Fruit fly (Drosophila melanogaster): Measurements from ENCODE around the gene CG3198.

Gene CG3198

DNA sequence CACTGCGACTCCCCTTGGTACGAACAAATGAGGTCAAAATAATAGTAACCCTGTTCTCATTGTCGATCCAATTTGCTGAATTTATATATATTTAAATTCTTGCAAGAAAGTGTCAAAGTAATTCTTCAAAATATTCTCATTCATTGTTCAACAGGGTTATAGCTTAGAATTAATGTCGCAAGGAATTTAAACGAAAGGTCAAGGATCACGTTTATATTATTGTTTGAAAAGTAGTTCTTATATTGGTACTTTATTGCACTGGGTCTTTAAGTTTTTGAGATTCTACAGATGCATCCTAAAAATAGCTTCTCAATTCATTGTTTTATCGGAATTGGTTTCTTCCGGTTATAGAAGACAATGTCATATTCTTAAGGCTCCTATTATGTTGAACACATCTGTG lies 30.2 kb upstream of the CG3198 start:
- TF ChIP-seq brk (GFP tag; optimal IDR thresholded peaks at IDR 0.05) = no peak
- no peak for TF ChIP-seq GATAd (GFP tag; optimal IDR thresholded peaks at IDR 0.05)
- no peak for TF ChIP-seq ey (GFP tag; optimal IDR thresholded peaks at IDR 0.05)
- TF ChIP-seq Hr83 (GFP tag; optimal IDR thresholded peaks at IDR 0.05; ENCODE audit: poor library complexity, severe bottlenecking) = no peak
- no peak for TF ChIP-seq rgr (GFP tag; optimal IDR thresholded peaks at IDR 0.05)
- no peak for TF ChIP-seq jim (GFP tag; optimal IDR thresholded peaks at IDR 0.05)
- no peak for TF ChIP-seq Hr78 (GFP tag; optimal IDR thresholded peaks at IDR 0.05)
- TF ChIP-seq dsf (GFP tag; optimal IDR thresholded peaks at IDR 0.05; ENCODE audit: borderline replicate concordance) = no peak
- TF ChIP-seq Dif (GFP tag; optimal IDR thresholded peaks at IDR 0.05; ENCODE audit: partially characterized antibody) = no peak
- no peak for TF ChIP-seq pan (optimal IDR thresholded peaks at IDR 0.05)
- TF ChIP-seq Mio (GFP tag; optimal IDR thresholded peaks at IDR 0.05) = no peak
- no peak for TF ChIP-seq CG32264 (GFP tag; optimal IDR thresholded peaks at IDR 0.05)
- no peak for TF ChIP-seq dl (GFP tag; optimal IDR thresholded peaks at IDR 0.05; ENCODE audit: insufficient read depth in 1 of 2, partially characterized antibody in 2 of 2)
- no peak for TF ChIP-seq N (GFP tag; optimal IDR thresholded peaks at IDR 0.05)

DNA sequence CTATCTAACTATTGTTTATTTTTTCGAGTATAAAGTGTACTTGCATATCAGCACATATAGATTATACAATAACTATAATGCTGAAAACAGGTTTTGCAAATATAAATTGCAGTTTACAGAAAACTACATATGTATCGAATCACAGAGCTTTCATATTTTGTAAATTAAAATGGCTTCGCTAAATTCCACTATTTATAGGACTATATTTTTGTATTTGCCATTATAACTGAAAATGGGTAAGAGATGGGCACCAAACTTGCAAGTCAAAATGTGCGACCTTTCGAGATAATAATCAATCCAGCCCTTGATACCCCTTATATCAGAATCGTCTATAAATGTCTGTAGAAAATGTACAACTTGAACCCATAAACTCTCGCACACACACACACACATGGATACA lies 29.5 kb upstream of the CG3198 start:
- TF ChIP-seq brk (GFP tag; optimal IDR thresholded peaks at IDR 0.05) (no peak), HLH106 (tag; optimal IDR thresholded peaks at IDR 0.05) (no peak), psq (GFP tag; optimal IDR thresholded peaks at IDR 0.05) (no peak), CG32264 (GFP tag; optimal IDR thresholded peaks at IDR 0.05) (no peak), CG9705 (GFP tag; optimal IDR thresholded peaks at IDR 0.05) (no peak), Dfd (GFP tag; optimal IDR thresholded peaks at IDR 0.05) (no peak), Mio (GFP tag; optimal IDR thresholded peaks at IDR 0.05) (no peak), lola (GFP tag; optimal IDR thresholded peaks at IDR 0.05) (no peak)

DNA sequence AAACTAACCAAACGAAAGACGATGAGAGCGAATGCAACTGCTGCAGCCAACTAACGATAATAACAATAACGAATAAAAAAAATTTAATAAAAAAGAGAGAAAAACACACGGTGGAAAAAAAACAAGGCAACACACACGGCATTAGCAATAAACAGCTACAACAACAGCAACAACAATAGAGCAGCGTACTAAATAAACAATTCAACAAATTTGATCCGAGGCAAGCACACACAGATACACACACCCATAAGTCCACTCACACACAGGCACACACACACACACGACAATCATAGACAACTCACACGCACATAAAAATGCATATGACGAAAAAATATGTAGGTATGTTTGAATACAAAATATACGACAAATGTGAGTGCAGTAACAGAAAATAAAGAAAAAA lies 28.8 kb upstream of the CG3198 start:
- TF ChIP-seq dmrt93B (GFP tag; optimal IDR thresholded peaks at IDR 0.05) (no peak), CG9705 (GFP tag; optimal IDR thresholded peaks at IDR 0.05) (no peak), CG32264 (GFP tag; optimal IDR thresholded peaks at IDR 0.05) (no peak), dsf (GFP tag; optimal IDR thresholded peaks at IDR 0.05; ENCODE audit: borderline replicate concordance) (no peak), sage (GFP tag; optimal IDR thresholded peaks at IDR 0.05) (no peak), Dif (GFP tag; optimal IDR thresholded peaks at IDR 0.05; ENCODE audit: partially characterized antibody) (no peak), Sp1 (GFP tag; optimal IDR thresholded peaks at IDR 0.05) (no peak)

DNA sequence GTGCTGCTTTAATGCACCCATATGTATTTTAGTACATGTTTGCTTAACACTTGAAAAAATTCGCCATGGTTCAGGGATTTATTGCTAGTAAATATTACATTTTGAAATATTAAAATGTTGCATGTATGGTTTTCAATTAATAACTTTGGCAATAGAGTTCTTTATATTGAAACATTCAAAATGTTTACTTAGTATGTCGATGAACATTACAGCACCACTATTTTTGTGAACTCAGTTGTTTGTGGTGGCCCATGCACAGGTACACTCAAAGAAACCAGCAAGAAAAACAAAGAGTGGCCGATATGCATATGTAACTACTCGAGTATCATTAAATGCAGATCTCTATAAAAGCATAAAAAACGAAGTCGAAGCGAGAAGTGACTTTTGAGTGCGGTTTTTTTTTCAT lies 28.3 kb upstream of the CG3198 start:
- no peak for TF ChIP-seq br (GFP tag; optimal IDR thresholded peaks at IDR 0.05)
- TF ChIP-seq sv (GFP tag; optimal IDR thresholded peaks at IDR 0.05) = peak; percentile 20

DNA sequence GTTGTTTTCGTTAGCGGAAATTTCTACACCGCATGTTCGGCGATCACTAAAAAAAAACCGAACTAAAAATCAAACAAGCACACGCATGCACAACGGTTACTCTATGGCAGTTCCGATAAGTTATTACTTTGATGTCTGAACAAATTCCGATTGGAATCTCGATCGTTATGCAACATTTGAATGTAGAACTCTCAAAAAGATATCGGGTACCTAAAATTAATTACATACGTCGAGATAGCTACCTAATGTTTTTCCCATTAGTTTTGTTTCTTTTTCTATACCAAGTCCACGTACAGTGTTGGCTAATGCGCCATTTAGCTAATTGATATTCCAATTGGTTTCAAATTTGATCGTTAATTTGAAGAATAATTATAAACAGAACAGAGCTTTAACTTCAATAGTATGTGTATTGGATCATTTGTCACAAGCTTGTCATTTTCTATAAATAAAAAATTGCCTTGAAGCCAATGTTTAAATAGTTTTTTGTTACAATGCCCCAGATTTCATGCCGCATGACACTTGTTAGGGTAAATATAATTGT lies 27.3 kb upstream of the CG3198 start:
- TF ChIP-seq HLH106 (tag; optimal IDR thresholded peaks at IDR 0.05) = no peak
- TF ChIP-seq Hr83 (GFP tag; optimal IDR thresholded peaks at IDR 0.05; ENCODE audit: poor library complexity, severe bottlenecking) = no peak
- TF ChIP-seq Mio (GFP tag; optimal IDR thresholded peaks at IDR 0.05) = no peak
- no peak for TF ChIP-seq foxo (GFP tag; optimal IDR thresholded peaks at IDR 0.05)
- TF ChIP-seq CrebA (GFP tag; optimal IDR thresholded peaks at IDR 0.05; ENCODE audit: borderline replicate concordance) = no peak
- TF ChIP-seq ey (GFP tag; optimal IDR thresholded peaks at IDR 0.05) = no peak
- TF ChIP-seq lola (GFP tag; optimal IDR thresholded peaks at IDR 0.05) = no peak
- TF ChIP-seq sage (GFP tag; optimal IDR thresholded peaks at IDR 0.05) = no peak
- TF ChIP-seq Jra (GFP tag; optimal IDR thresholded peaks at IDR 0.05) = no peak
- no peak for TF ChIP-seq Abd-B (GFP tag; optimal IDR thresholded peaks at IDR 0.05)
- TF ChIP-seq jim (GFP tag; optimal IDR thresholded peaks at IDR 0.05) = no peak
- no peak for TF ChIP-seq dsf (GFP tag; optimal IDR thresholded peaks at IDR 0.05; ENCODE audit: borderline replicate concordance)
- no peak for TF ChIP-seq brk (GFP tag; optimal IDR thresholded peaks at IDR 0.05)
- TF ChIP-seq woc (GFP tag; optimal IDR thresholded peaks at IDR 0.05) = no peak
- TF ChIP-seq OdsH (GFP tag; optimal IDR thresholded peaks at IDR 0.05) = no peak
- TF ChIP-seq fru (GFP tag; optimal IDR thresholded peaks at IDR 0.05) = no peak

Measured in whole organism, wandering third instar larva.